Fruit fly (Drosophila melanogaster): ENCODE results near the gene t-cup.

dm6 chr2L:12500405-12500804 is 3.3 kb upstream of the t-cup start:
- no peak for TF ChIP-seq ttk (GFP tag; IDR thresholded peaks at IDR 0.05)
- TF ChIP-seq jumu (GFP tag; optimal IDR thresholded peaks at IDR 0.05), result no peak
- no peak for TF ChIP-seq pum (GFP tag; optimal IDR thresholded peaks at IDR 0.05)
- TF ChIP-seq CG1024 (GFP tag; IDR thresholded peaks at IDR 0.05), result no peak
- TF ChIP-seq CG4360 (GFP tag; IDR thresholded peaks at IDR 0.05), result no peak
- TF ChIP-seq bbx (GFP tag; IDR thresholded peaks at IDR 0.05; ENCODE audit: partially characterized antibody), result no peak
- TF ChIP-seq oc (tag; optimal IDR thresholded peaks at IDR 0.05), result no peak
